Fruit fly (Drosophila melanogaster): ENCODE measurements around the gene Coq4.

DNA sequence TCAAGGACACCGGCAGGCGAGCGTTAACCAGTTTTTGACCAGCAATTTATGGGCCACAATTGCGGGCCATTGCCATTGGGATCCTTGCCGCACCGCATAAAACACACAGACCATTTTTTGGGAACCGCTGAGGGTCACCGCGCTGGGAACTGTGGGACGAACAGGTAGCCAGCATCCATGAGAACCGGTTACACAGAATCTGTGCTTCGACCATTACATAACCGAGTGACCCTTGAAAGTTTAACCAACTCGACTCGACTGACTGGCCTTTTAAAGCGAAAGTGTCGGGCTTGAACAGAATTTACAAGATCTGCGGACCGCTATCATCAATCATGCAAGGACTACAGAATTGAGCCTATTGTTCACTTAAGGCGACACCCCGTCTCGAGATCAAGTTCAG is 41.0 kb downstream of the Coq4 start:
- no peak for TF ChIP-seq h (GFP tag; optimal IDR thresholded peaks at IDR 0.05)
- no peak for TF ChIP-seq lola (GFP tag; optimal IDR thresholded peaks at IDR 0.05)
- no peak for TF ChIP-seq br (GFP tag; optimal IDR thresholded peaks at IDR 0.05)
- TF ChIP-seq N (GFP tag; optimal IDR thresholded peaks at IDR 0.05): no peak
- TF ChIP-seq psq (GFP tag; optimal IDR thresholded peaks at IDR 0.05): no peak

All from whole organism, wandering third instar larva.